Fruit fly (Drosophila melanogaster): ENCODE measurements around the gene CG5418.

The CG5418 gene

dm6 chr2L:12497283-12498265 is 44.5 kb upstream of the CG5418 start, which contains the start of gene t-cup (continued):
- TF ChIP-seq CG10267 (tag; optimal IDR thresholded peaks at IDR 0.05): peak; percentile 11
- peak; percentile 15 for TF ChIP-seq fd96Cb (tag; optimal IDR thresholded peaks at IDR 0.05)
- TF ChIP-seq pita (GFP tag; optimal IDR thresholded peaks at IDR 0.05): no peak
- peak; percentile 41 for TF ChIP-seq CG17802 (tag; optimal IDR thresholded peaks at IDR 0.05)
- no peak for TF ChIP-seq CG6791 (GFP tag; IDR thresholded peaks at IDR 0.05; ENCODE audit: partially characterized antibody)
- TF ChIP-seq CG4730 (GFP tag; IDR thresholded peaks at IDR 0.05): no peak
- no peak for TF ChIP-seq Gug (GFP tag; IDR thresholded peaks at IDR 0.05)
- TF ChIP-seq CG9797 (GFP tag; optimal IDR thresholded peaks at IDR 0.05): no peak
- no peak for TF ChIP-seq Stat92E (GFP tag; optimal IDR thresholded peaks at IDR 0.05)
- no peak for TF ChIP-seq CG16815 (GFP tag; optimal IDR thresholded peaks at IDR 0.05)
- TF ChIP-seq odd (GFP tag; optimal IDR thresholded peaks at IDR 0.05): peak; percentile 87
- TF ChIP-seq Nf-YC (tag; optimal IDR thresholded peaks at IDR 0.05): peak; percentile 58
- TF ChIP-seq CG10654 (GFP tag; optimal IDR thresholded peaks at IDR 0.05): peak; percentile 57
- TF ChIP-seq CG13287 (GFP tag; IDR thresholded peaks at IDR 0.05; ENCODE audit: partially characterized antibody): no peak
- peak; percentile 52 for TF ChIP-seq Oli (tag; optimal IDR thresholded peaks at IDR 0.05)
- TF ChIP-seq zfh1 (GFP tag; IDR thresholded peaks at IDR 0.05): peak; percentile 55; the same call in 1 of the 3 replicates
- no peak for TF ChIP-seq wor (GFP tag; IDR thresholded peaks at IDR 0.05)
- TF ChIP-seq zen2 (GFP tag; IDR thresholded peaks at IDR 0.05; ENCODE audit: partially characterized antibody): no peak
- peak; percentile 70 for TF ChIP-seq gem (tag; optimal IDR thresholded peaks at IDR 0.05)
- peak; percentile 83 for TF ChIP-seq CG10431 (GFP tag; optimal IDR thresholded peaks at IDR 0.05)
- TF ChIP-seq CG6654 (GFP tag; optimal IDR thresholded peaks at IDR 0.05): peak; percentile 26
- peak; percentile 56; the same call in 2 of the 3 replicates for TF ChIP-seq Dbx (GFP tag; IDR thresholded peaks at IDR 0.05)
- no peak for TF ChIP-seq CG8765 (GFP tag; IDR thresholded peaks at IDR 0.05)
- TF ChIP-seq dmrt11E (tag; optimal IDR thresholded peaks at IDR 0.05): peak; percentile 49
- TF ChIP-seq zfh2 (GFP tag; optimal IDR thresholded peaks at IDR 0.05): no peak
- peak; percentile 52 for TF ChIP-seq CG8089 (GFP tag; optimal IDR thresholded peaks at IDR 0.05)
- peak; percentile 19; the same call in 1 of the 2 replicates for TF ChIP-seq Bgb (GFP tag; IDR thresholded peaks at IDR 0.05; ENCODE audit: partially characterized antibody)
- TF ChIP-seq seq (GFP tag; IDR thresholded peaks at IDR 0.05): peak; percentile 85; the same call in 1 of the 2 replicates
- TF ChIP-seq sd (tag; optimal IDR thresholded peaks at IDR 0.05): peak; percentile 80
- peak; percentile 44 for TF ChIP-seq psq (GFP tag; optimal IDR thresholded peaks at IDR 0.05)
- peak; percentile 49 for TF ChIP-seq NK7.1 (GFP tag; optimal IDR thresholded peaks at IDR 0.05)
- peak; percentile 89 for TF ChIP-seq CG13296 (GFP tag; optimal IDR thresholded peaks at IDR 0.05)
- peak; percentile 66 for TF ChIP-seq oc (tag; optimal IDR thresholded peaks at IDR 0.05)
- peak; percentile 71; the same call in 2 of the 3 replicates for TF ChIP-seq ase (GFP tag; IDR thresholded peaks at IDR 0.05)
- TF ChIP-seq trem (tag; optimal IDR thresholded peaks at IDR 0.05): no peak

dm6 chr2L:12495196-12495595 is 42.2 kb upstream of the CG5418 start:
- TF ChIP-seq Dad (GFP tag; optimal IDR thresholded peaks at IDR 0.05) (no peak), CG18599 (GFP tag; optimal IDR thresholded peaks at IDR 0.05) (peak; percentile 17), CG4282 (GFP tag; optimal IDR thresholded peaks at IDR 0.05) (no peak), Usf (GFP tag; optimal IDR thresholded peaks at IDR 0.05) (no peak), GATAe (GFP tag; conservative IDR thresholded peaks at IDR 0.05) (0 out of 2 replicates have a peak, but pooled peaks have one; percentile 10), BEAF-32 (GFP tag; optimal IDR thresholded peaks at IDR 0.05) (no peak), pita (GFP tag; optimal IDR thresholded peaks at IDR 0.05) (no peak), NFAT (GFP tag; IDR thresholded peaks at IDR 0.05) (no peak), Fer1 (GFP tag; optimal IDR thresholded peaks at IDR 0.05) (no peak), fd3F (GFP tag; optimal IDR thresholded peaks at IDR 0.05) (no peak), Hsf (GFP tag; optimal IDR thresholded peaks at IDR 0.05) (no peak), CG7839 (tag; optimal IDR thresholded peaks at IDR 0.05) (no peak), Fer3 (tag; optimal IDR thresholded peaks at IDR 0.05) (no peak), CG6689 (GFP tag; IDR thresholded peaks at IDR 0.05) (no peak), fd102C (GFP tag; optimal IDR thresholded peaks at IDR 0.05) (no peak)
